Worm (Caenorhabditis elegans) whole organism, L1 larva: Measurements from ENCODE around the gene aka-1.

Experiments
- C16A3.4 ChIP-seq: fragments of 150-350 bp; optimal IDR thresholded peaks from 2 replicates; lab custom pipeline; 2014; ENCODE audit warnings: missing biosample characterization, missing genetic modification characterization
- aha-1 ChIP-seq: fragments of 150-350 bp; optimal IDR thresholded peaks from 2 replicates; lab custom pipeline; 2014; ENCODE audit warnings: missing biosample characterization, missing genetic modification characterization
- blmp-1 ChIP-seq: fragments of 150-350 bp; optimal IDR thresholded peaks from 2 replicates; lab custom pipeline; 2014; ENCODE audit warnings: missing biosample characterization, missing genetic modification characterization
- ceh-88 ChIP-seq: fragments of 200-800 bp; sonication (Bioruptor generic); IDR thresholded peaks from 2 replicates; pipeline ENCODE4 v1.3.6; 2022; ENCODE audit warnings: missing genetic modification characterization, missing compliant biosample characterization
- dpl-1 ChIP-seq, 3 experiments: fragments of 150-350 bp in 2 of 3; sonication (generic microtip) in 1 of 3; optimal IDR thresholded peaks; 2 replicates each; lab custom pipeline; 2014 to 2017; ENCODE audit warnings: missing biosample characterization in 3 of 3, missing genetic modification characterization in 3 of 3, missing genetic modification reagents in 3 of 3
- dsc-1 ChIP-seq: sonication (generic microtip); optimal IDR thresholded peaks from 2 replicates; lab custom pipeline; 2016; ENCODE audit warnings: mild to moderate bottlenecking, missing genetic modification characterization, missing compliant biosample characterization
- efl-1 ChIP-seq, 4 experiments: fragments of 150-350 bp; optimal IDR thresholded peaks in 3 of 4; peaks in 1 of 4; 1 replicate in 1 of 4; 2 replicates in 3 of 4; lab custom pipeline; 2014; ENCODE audit warnings: missing biosample characterization in 2 of 4, missing genetic modification characterization in 2 of 4, missing genetic modification reagents in 2 of 4
- elt-3 ChIP-seq, 6 experiments: fragments of 150-350 bp in 1 of 6; sonication (generic microtip); optimal IDR thresholded peaks; 2 replicates each; lab custom pipeline; 2017 to 2018; ENCODE audit warnings: missing biosample characterization in 6 of 6, missing genetic modification characterization in 6 of 6, inconsistent platforms in 1 of 6
- fkh-8 ChIP-seq: sonication (generic microtip); optimal IDR thresholded peaks from 2 replicates; lab custom pipeline; 2016; ENCODE audit warnings: mild to moderate bottlenecking, missing genetic modification characterization, missing compliant biosample characterization
- hlh-17 ChIP-seq: fragments of 200-800 bp; sonication (Bioruptor generic); optimal IDR thresholded peaks from 2 replicates; lab custom pipeline; 2018; ENCODE audit warnings: missing genetic modification characterization, mild to moderate bottlenecking, missing compliant biosample characterization, moderate library complexity, borderline replicate concordance
- hlh-4 ChIP-seq: sonication (generic microtip); optimal IDR thresholded peaks from 2 replicates; lab custom pipeline; 2016; ENCODE audit warnings: mild to moderate bottlenecking, missing genetic modification characterization, missing compliant biosample characterization
- isw-1 ChIP-seq: fragments of 200-800 bp; sonication (Bioruptor generic); IDR thresholded peaks from 2 replicates; pipeline ENCODE4 v1.3.6; 2022; ENCODE audit warnings: missing genetic modification characterization, missing compliant biosample characterization
- jun-1 ChIP-seq: fragments of 150-350 bp; optimal IDR thresholded peaks from 2 replicates; lab custom pipeline; 2014; ENCODE audit warnings: missing biosample characterization, missing genetic modification reagents, missing genetic modification characterization
- lin-13 ChIP-seq: fragments of 150-350 bp; optimal IDR thresholded peaks from 2 replicates; lab custom pipeline; 2014; ENCODE audit warnings: missing biosample characterization, missing genetic modification reagents, missing genetic modification characterization
- lin-14 ChIP-seq: fragments of 200-800 bp; sonication (Bioruptor generic); optimal IDR thresholded peaks from 2 replicates; lab custom pipeline; 2018; ENCODE audit warnings: mild to moderate bottlenecking, missing genetic modification characterization, moderate library complexity, missing compliant biosample characterization
- lin-15B ChIP-seq: fragments of 150-350 bp; sonication (generic microtip); optimal IDR thresholded peaks from 3 replicates; lab custom pipeline; 2014; ENCODE audit warnings: missing biosample characterization, missing genetic modification characterization
- lin-35 ChIP-seq, 2 experiments: fragments of 150-350 bp; optimal IDR thresholded peaks; 2 replicates each; lab custom pipeline; 2014; ENCODE audit warnings: missing biosample characterization in 2 of 2, missing genetic modification characterization in 2 of 2, missing genetic modification reagents in 2 of 2
- lsy-2 ChIP-seq, 2 experiments: fragments of 150-350 bp; optimal IDR thresholded peaks; 2 replicates each; lab custom pipeline; 2014; ENCODE audit warnings: missing biosample characterization in 2 of 2, missing genetic modification characterization in 2 of 2
- mdl-1 ChIP-seq, 2 experiments: fragments of 150-350 bp; optimal IDR thresholded peaks; 2 replicates each; lab custom pipeline; 2014 to 2017; ENCODE audit warnings: missing biosample characterization in 2 of 2, missing genetic modification characterization in 2 of 2, inconsistent platforms in 1 of 2
- mef-2 ChIP-seq: fragments of 150-350 bp; optimal IDR thresholded peaks from 2 replicates; lab custom pipeline; 2014; ENCODE audit warnings: missing biosample characterization, missing genetic modification characterization
- nhr-11 ChIP-seq: fragments of 150-350 bp; optimal IDR thresholded peaks from 2 replicates; lab custom pipeline; 2014; ENCODE audit warnings: missing biosample characterization, missing genetic modification characterization
- nhr-12 ChIP-seq: sonication (generic microtip); optimal IDR thresholded peaks from 2 replicates; lab custom pipeline; 2017; ENCODE audit warnings: missing biosample characterization, missing genetic modification characterization
- nhr-20 ChIP-seq: sonication (generic microtip); optimal IDR thresholded peaks from 2 replicates; lab custom pipeline; 2016; ENCODE audit warnings: mild to moderate bottlenecking, missing genetic modification characterization, missing compliant biosample characterization
- nhr-47 ChIP-seq: sonication (generic microtip); optimal IDR thresholded peaks from 2 replicates; lab custom pipeline; 2016; ENCODE audit warnings: mild to moderate bottlenecking, missing genetic modification characterization, moderate library complexity, missing compliant biosample characterization
- nhr-71 ChIP-seq: sonication (generic microtip); optimal IDR thresholded peaks from 2 replicates; lab custom pipeline; 2016; ENCODE audit warnings: mild to moderate bottlenecking, missing genetic modification characterization, moderate library complexity, missing compliant biosample characterization
- nhr-85 ChIP-seq: sonication (generic microtip); peaks from one replicate; lab custom pipeline; 2016; ENCODE audit warnings: missing genetic modification characterization, inconsistent platforms, missing compliant biosample characterization
- pqm-1 ChIP-seq: sonication (generic microtip); optimal IDR thresholded peaks from 3 replicates; lab custom pipeline; 2017; ENCODE audit warnings: missing biosample characterization, missing genetic modification characterization
- rnt-1 ChIP-seq: sonication (generic microtip); optimal IDR thresholded peaks from 2 replicates; lab custom pipeline; 2016; ENCODE audit warnings: mild to moderate bottlenecking, missing genetic modification characterization, moderate library complexity, missing compliant biosample characterization
- snpc-4 ChIP-seq: fragments of 150-350 bp; optimal IDR thresholded peaks from 2 replicates; lab custom pipeline; 2014; ENCODE audit warnings: missing biosample characterization, missing genetic modification characterization
- snu-23 ChIP-seq: sonication (generic microtip); optimal IDR thresholded peaks from 2 replicates; lab custom pipeline; 2016; ENCODE audit warnings: missing genetic modification characterization, missing compliant biosample characterization
- sox-4 ChIP-seq: sonication (generic microtip); optimal IDR thresholded peaks from 2 replicates; lab custom pipeline; 2016; ENCODE audit warnings: missing genetic modification characterization, missing compliant biosample characterization
- sptf-1 ChIP-seq: fragments of 150-350 bp; optimal IDR thresholded peaks from 2 replicates; lab custom pipeline; 2014; ENCODE audit warnings: missing biosample characterization, missing genetic modification characterization
- sup-37 ChIP-seq: fragments of 200-800 bp; sonication (Bioruptor generic); optimal IDR thresholded peaks from 2 replicates; lab custom pipeline; 2018; ENCODE audit warnings: mild to moderate bottlenecking, missing genetic modification characterization, missing compliant biosample characterization
- tbx-2 ChIP-seq: sonication (generic microtip); optimal IDR thresholded peaks from 2 replicates; lab custom pipeline; 2016; ENCODE audit warnings: missing genetic modification characterization, missing compliant biosample characterization
- xbp-1 ChIP-seq: sonication (generic microtip); optimal IDR thresholded peaks from 2 replicates; lab custom pipeline; 2016; ENCODE audit warnings: missing genetic modification characterization, missing compliant biosample characterization

Gene aka-1

ce11 chrII:7459205-7459604 lies 19.1 kb downstream of the aka-1 start, which contains the start of gene D1022.2:
TSS of gene D1022.2 (plus strand) at chrII:7459505.
- TF ChIP-seq lin-14 (GFP tag; lab: Kevin White, UChicago) (no peak), dpl-1 (GFP tag; optimal IDR thresholded peaks at IDR 0.05; lab: Kevin White, UChicago) (no peak), sptf-1 (tag; lab: Kevin White, UChicago) (no peak), lin-13 (no peak), nhr-47 (no peak), nhr-11 (tag; lab: Kevin White, UChicago) (no peak), pqm-1 (tag; lab: Kevin White, UChicago) (no peak), snpc-4 (no peak)

- TF ChIP-seq nhr-85 (tag; lab: Kevin White, UChicago) (peak; percentile 0), fkh-8 (tag; lab: Kevin White, UChicago) (no peak)
Observed at ce11 chrII:7458706-7459105, 19.6 kb downstream of the aka-1 start, which contains the start of gene D1022.5. TSS of gene D1022.5 (minus strand) at chrII:7458806.

- TF ChIP-seq nhr-12 (tag; lab: Kevin White, UChicago) (no peak), hlh-4 (tag; lab: Kevin White, UChicago) (no peak), lin-35 (GFP tag; optimal IDR thresholded peaks at IDR 0.05; lab: Kevin White, UChicago) (peak in 1 of 2 experiments; percentile 49), lin-14 (GFP tag; lab: Kevin White, UChicago) (peak; percentile 47), lin-15B (tag; lab: Kevin White, UChicago) (no peak), mdl-1 (tag; optimal IDR thresholded peaks at IDR 0.05; lab: Kevin White, UChicago) (no peak), tbx-2 (tag; lab: Kevin White, UChicago) (no peak), mef-2 (tag; lab: Kevin White, UChicago) (no peak), dsc-1 (tag; lab: Kevin White, UChicago) (no peak), nhr-85 (tag; lab: Kevin White, UChicago) (peak; percentile 60), snpc-4 (no peak), sup-37 (GFP tag; lab: Kevin White, UChicago) (no peak), jun-1 (tag; lab: Kevin White, UChicago) (no peak), blmp-1 (peak; percentile 78), efl-1 (optimal IDR thresholded peaks at IDR 0.05; lab: Kevin White, UChicago) (no peak), efl-1 (GFP tag; optimal IDR thresholded peaks at IDR 0.05 in 1 of 2; lab: Kevin White, UChicago) (peak in 1 of 2 experiments; percentile 3), nhr-11 (tag; lab: Kevin White, UChicago) (no peak), rnt-1 (tag; lab: Kevin White, UChicago) (no peak), C16A3.4 (no peak), ceh-88 (GFP tag; lab: Robert Waterston, UW) (no peak), hlh-17 (GFP tag; lab: Kevin White, UChicago) (no peak), elt-3 (tag; optimal IDR thresholded peaks at IDR 0.05; lab: Kevin White, UChicago) (peak in 2 of 6 experiments; percentile 10 to 13), nhr-71 (tag; lab: Kevin White, UChicago) (no peak), lsy-2 (tag; optimal IDR thresholded peaks at IDR 0.05; lab: Kevin White, UChicago) (peak in 1 of 2 experiments; percentile 20), snu-23 (no peak), isw-1 (GFP tag; lab: Robert Waterston, UW) (no peak), aha-1 (tag; lab: Kevin White, UChicago) (no peak), nhr-20 (tag; lab: Kevin White, UChicago) (peak; percentile 33), sox-4 (no peak)
Observed at ce11 chrII:7457210-7457609, 21.1 kb downstream of the aka-1 start, which contains the start of gene D1022.4. TSS of gene D1022.4 (minus strand) at chrII:7457292.

ce11 chrII:7456184-7456583 lies 22.2 kb downstream of the aka-1 start, which contains the start of gene D1022.3:
TSS of gene D1022.3 (minus strand) at chrII:7456284.
- no peak for TF ChIP-seq xbp-1 (tag; lab: Kevin White, UChicago)
